Fruit fly (Drosophila melanogaster) whole organism, wandering third instar larva: Measurements from ENCODE around the gene CG34171.

ENCODE experiments used
- Abd-B ChIP-seq: fragments of >200 bp; optimal IDR thresholded peaks from 2 replicates; lab custom pipeline; 2017; ENCODE audit warnings: missing biosample characterization, missing genetic modification characterization
- CG32264 ChIP-seq: fragments of 200-800 bp; sonication (Bioruptor generic); optimal IDR thresholded peaks from 2 replicates; lab custom pipeline; 2016; ENCODE audit warnings: missing biosample characterization, missing genetic modification characterization
- Dif ChIP-seq: fragments of 200-275, 200-300 bp; sonication (Bioruptor generic); optimal IDR thresholded peaks from 2 replicates; lab custom pipeline; 2018; ENCODE audit warnings: missing biosample characterization, missing genetic modification characterization; ENCODE audit not compliant: partially characterized antibody
- Myc ChIP-seq: fragments of >200 bp; optimal IDR thresholded peaks from 2 replicates; lab custom pipeline; 2017
- OdsH ChIP-seq: fragments of 200-800 bp; sonication (Bioruptor generic); optimal IDR thresholded peaks from 2 replicates; lab custom pipeline; 2016; ENCODE audit warnings: missing biosample characterization, mild to moderate bottlenecking, missing genetic modification characterization
- Rel ChIP-seq, 2 experiments: fragments of 200-800 bp; sonication (Bioruptor generic) in 1 of 2; optimal IDR thresholded peaks; 2 replicates in 1 of 2; 3 replicates in 1 of 2; lab custom pipeline; 2016 to 2019; ENCODE audit warnings: mild to moderate bottlenecking in 2 of 2, missing biosample characterization in 2 of 2, missing genetic modification characterization in 2 of 2, moderate library complexity in 1 of 2
- Sp1 ChIP-seq: fragments of 200-800 bp; sonication (Bioruptor generic); optimal IDR thresholded peaks from 3 replicates; lab custom pipeline; 2019; ENCODE audit warnings: missing biosample characterization, mild to moderate bottlenecking, missing genetic modification characterization, moderate library complexity
- lola ChIP-seq: fragments of >200 bp; optimal IDR thresholded peaks from 2 replicates; lab custom pipeline; 2017; ENCODE audit warnings: missing biosample characterization, missing genetic modification characterization
- pan ChIP-seq: fragments of >200 bp; optimal IDR thresholded peaks from 2 replicates; lab custom pipeline; 2017
- usp ChIP-seq: fragments of >200 bp; optimal IDR thresholded peaks from 2 replicates; lab custom pipeline; 2017; ENCODE audit warnings: missing biosample characterization, missing genetic modification characterization
- woc ChIP-seq: sonication (Bioruptor generic); optimal IDR thresholded peaks from 2 replicates; lab custom pipeline; 2016; ENCODE audit warnings: missing biosample characterization, mild to moderate bottlenecking, missing genetic modification characterization

- no peak for TF ChIP-seq Rel (GFP tag; optimal IDR thresholded peaks at IDR 0.05; lab: Kevin White, UChicago)
- no peak for TF ChIP-seq Rel (tag; optimal IDR thresholded peaks at IDR 0.05; lab: Kevin White, UChicago)
- no peak for TF ChIP-seq lola (GFP tag; lab: Kevin White, UChicago)
- TF ChIP-seq pan (lab: Kevin White, UChicago), result no peak
- TF ChIP-seq OdsH (GFP tag; lab: Kevin White, UChicago), result no peak
- no peak for TF ChIP-seq Dif (GFP tag; lab: Kevin White, UChicago)
- TF ChIP-seq CG32264 (GFP tag; lab: Kevin White, UChicago), result no peak
- no peak for TF ChIP-seq usp
- TF ChIP-seq Sp1, result no peak
- TF ChIP-seq woc (GFP tag; lab: Kevin White, UChicago), result no peak
- no peak for TF ChIP-seq Myc (lab: Kevin White, UChicago)
- TF ChIP-seq Abd-B (GFP tag; lab: Kevin White, UChicago), result no peak
Observed at dm6 chr2L:18378291-18378690, at the start of gene CG34171.
